Fruit fly (Drosophila melanogaster) whole organism, larva: Measurements from ENCODE around the gene CG32719.

Experiments used
- noc ChIP-seq: fragments of 200-800 bp; sonication (Bioruptor generic); optimal IDR thresholded peaks from 3 replicates; lab custom pipeline; 2019; ENCODE audit warnings: missing biosample characterization, mild to moderate bottlenecking, missing genetic modification characterization, moderate library complexity

The CG32719 gene

DNA sequence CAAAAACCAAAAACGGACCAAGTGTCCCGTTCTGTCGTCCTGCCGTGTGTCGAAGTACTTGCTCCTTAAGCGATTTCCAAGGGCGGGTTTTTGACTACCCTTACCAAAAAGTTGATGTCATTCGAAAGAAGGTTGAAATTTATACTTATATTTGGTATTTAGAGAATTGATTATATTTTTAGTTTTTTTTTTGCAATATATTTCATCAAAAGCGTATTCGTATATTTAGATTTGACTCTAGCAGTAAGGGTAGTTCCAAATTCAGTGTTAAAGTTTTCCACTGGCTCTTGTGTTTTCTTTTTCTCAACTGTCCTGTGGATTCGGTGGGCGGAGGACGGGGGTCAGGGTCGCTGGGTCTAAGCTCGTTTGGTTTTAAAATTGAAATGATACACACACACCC, 2.9 kb upstream of the CG32719 start:
- no peak for TF ChIP-seq noc (tag; lab: Kevin White, UChicago)

DNA sequence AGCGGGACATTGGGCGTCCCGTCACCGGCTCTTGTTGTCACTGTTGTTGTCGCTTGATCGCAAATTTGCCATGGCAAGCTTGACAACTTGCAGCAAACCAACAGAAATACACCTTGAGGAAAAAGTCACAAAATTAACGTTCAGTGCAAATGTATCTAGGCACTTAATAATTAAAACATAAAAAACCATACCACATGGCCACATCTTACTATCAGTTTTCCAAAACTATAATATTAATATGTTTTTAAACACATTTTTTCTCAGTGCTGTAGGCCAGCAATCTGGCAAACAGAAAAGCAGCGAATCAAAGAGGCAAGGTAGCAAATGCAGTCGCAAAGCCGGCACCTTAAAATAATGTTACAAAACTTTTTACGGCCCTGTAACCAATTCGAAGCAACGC, 1.4 kb downstream of the CG32719 start:
- no peak for TF ChIP-seq noc (tag; lab: Kevin White, UChicago)

DNA sequence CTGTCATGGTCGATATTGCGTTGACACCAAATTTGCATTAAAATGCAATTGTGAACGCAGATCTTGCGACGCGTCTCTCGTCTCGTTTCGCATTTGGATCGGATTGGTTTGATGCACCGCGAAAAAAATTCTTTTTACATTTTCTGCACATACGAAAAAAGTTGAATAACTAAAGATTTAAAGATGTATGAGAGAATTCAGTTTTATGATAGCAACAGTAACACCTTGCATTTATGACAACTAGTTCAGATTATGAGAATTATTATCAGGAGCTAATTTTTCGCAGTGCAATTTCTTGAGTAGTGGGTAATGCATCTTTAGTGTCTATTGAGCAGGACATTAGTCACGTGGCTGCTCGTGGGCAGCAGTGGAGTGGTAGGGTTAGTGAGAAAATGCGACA, 3.9 kb downstream of the CG32719 start:
- TF ChIP-seq noc (tag; lab: Kevin White, UChicago): no peak

DNA sequence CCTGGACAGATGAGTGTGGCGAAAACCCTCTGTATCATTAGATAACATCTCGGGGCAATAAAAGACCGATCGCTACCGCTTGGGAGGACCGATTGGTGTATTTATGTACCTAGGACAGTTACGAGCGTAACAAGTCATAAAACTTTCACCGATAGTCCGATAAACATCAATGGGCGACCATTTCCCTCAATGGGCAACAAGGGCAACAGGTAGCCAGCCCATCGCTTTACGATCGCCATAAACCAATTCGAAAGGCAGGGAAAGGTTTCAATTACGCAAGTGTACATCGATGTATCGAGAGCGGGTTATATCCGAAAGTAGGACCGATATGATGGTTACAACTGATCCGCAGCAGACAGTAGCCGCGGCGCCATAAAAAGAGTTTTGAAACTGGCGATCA, 5.3 kb downstream of the CG32719 start:
- TF ChIP-seq noc (tag; lab: Kevin White, UChicago): no peak

DNA sequence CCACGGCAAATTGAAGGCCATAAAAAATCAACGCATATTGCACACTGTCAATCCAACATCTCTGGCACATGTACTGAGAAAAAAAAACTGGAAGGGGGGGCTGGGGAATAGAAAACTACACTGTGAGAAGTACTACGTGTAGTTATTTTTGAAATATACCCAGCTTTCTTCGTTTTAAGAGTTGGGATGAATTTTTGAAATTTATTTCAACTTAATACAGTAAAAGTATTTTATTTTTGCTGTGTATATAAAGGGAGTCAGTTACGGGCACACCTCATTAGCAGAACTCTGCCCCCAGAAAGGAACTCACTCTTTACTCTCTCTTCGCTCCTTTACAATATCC, 6.4 kb downstream of the CG32719 start:
- no peak for TF ChIP-seq noc (tag; lab: Kevin White, UChicago)

DNA sequence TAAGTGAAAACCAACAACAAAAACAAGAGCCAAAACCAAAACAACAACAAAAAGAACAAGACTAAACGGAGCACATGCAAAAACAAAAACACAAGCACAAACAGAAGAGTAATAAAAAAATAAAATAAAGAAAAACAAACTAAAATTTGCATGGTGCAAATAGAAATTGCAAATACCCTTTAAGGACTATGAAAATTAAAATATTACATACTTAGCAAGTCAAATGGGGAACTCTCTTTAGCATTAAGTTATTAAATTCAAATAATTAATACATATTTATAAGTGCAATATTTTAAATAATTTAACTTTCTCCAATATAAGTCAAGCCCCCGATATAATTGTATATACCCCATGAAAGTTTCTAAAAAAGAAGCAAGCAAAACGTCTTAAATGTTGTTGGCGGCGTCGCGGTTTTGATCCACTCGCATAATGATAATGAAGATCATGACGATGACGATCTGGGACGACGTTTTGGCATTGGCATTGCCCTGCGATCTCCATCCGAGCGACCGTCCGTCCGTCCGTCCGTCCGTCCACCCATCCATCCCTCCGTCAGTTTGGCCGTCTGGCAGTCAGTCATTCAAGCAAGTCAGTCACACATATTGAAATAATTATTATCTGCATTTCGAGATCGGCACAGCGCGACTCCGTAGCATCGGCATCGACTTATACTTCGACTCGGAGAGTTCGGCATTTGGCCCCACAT, 6.9 kb downstream of the CG32719 start:
- TF ChIP-seq noc (tag; lab: Kevin White, UChicago): no peak

DNA sequence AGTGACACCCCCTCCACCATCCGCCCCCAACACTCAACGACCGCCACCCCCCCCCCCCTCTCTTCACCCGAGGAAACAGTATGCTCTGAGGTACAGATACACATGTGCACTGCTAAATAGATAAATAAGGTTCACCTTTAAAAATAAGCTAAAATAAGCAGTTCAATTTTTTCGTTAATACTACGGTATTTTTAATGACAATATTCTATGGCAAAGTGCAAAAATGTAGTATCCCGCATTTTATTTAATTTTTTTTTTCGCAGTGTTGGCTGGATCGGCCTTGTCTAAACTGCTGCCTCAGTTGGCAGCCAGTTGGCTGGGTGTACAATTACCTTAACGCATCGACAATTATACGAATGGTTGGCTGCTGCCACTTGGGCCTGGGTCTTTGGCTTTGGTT, 8.7 kb downstream of the CG32719 start:
- TF ChIP-seq noc (tag; lab: Kevin White, UChicago): no peak

DNA sequence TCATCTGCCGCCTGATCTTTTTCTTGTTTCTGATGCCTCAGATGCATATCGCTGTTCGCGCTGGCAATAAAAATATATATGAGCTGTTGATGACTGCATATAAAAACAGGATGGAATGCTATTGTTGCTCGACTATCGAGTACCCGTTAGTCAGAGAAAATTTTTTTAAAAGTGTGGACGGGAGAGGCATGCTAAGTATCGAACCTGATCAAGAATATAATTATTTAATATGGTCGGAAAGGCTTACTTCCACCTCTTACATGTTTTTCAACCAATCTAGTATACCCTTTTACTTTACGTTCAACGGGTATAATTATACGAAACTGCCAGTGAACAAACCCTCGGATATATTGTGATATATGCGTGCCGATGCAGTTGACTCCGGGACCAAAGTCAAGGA, 10.0 kb downstream of the CG32719 start:
- TF ChIP-seq noc (tag; lab: Kevin White, UChicago): no peak

DNA sequence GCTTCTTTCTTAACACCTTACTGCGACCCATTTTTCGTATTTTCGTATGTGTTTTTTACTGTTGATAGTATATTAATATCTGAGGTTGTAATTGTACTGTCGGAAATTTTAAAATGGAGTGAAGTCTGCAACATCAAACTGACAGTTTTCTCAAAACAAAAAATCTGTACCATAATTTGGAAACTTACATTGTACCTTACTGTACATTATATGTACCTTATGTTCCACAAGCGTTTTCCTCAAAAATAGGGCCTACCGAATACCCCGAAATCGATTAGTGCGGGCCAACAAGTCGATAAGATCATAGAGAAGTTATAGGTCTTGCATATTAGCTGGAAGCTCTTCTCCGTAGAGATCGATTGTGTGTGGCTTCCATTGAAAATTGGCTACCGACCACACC, 10.9 kb downstream of the CG32719 start, which contains the start of gene CG32720:
CG32720 (minus strand) TSS at position 101 of the 400 bp plus-strand sequence.
- no peak for TF ChIP-seq noc (tag; lab: Kevin White, UChicago)

DNA sequence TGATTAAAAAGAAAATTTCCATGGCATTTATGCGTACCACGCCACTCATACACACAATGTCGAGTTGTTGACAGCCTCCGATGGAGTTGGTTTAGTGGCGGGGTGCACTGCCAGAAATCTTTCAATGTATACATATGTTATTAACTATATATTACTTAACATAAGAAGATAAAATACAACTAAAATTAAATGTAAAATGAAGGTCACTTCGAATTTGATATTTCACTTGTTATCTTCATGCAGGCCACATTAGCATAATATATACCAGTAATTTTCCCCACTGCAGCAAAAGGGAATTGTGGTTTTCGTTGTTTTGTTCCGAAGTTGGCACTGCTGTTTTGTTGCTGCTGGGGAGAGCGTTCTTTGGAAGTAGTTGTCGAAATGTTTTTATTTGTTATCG, 12.9 kb downstream of the CG32719 start:
- no peak for TF ChIP-seq noc (tag; lab: Kevin White, UChicago)

DNA sequence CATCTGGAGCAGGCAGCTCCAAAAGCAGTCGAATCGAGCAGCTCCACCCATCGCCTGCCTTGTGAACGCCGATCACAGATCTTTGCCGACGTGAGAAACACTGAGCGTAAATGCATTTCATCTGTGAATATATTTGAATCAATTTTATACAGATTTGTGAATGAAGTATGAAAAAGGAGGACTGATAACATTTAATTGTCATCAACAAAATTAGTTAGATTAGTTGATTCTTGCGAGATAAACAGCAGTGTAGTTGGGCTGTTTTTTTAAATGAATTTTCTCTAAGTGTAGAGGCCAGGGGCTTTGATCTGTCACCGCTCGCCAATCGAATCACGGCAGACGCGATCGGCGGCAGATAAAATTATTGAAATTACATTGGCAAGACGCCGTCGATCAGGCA, 17.6 kb downstream of the CG32719 start:
- no peak for TF ChIP-seq noc (tag; lab: Kevin White, UChicago)

DNA sequence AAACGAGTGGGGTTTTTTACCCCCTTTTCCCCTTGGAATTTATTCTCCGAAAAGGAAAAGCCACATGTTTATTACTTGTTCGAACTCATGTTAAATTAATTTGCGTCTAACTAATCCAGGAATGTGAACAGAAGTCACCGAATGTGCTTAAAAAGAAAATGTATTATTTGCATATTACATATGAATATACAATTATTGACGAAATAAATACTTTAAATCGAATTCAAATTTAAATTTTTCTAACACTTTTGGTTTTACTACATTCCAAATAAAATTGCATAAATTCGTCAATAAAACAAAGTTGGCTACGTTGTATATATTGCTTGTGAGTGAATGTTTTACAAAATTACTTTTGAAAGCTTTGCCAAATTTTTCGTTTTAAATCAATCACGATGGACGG, 19.8 kb downstream of the CG32719 start, which contains the start of gene CG43138:
CG43138 (plus strand) TSS at position 301 of the 400 bp plus-strand sequence.
- TF ChIP-seq noc (tag; lab: Kevin White, UChicago): no peak

DNA sequence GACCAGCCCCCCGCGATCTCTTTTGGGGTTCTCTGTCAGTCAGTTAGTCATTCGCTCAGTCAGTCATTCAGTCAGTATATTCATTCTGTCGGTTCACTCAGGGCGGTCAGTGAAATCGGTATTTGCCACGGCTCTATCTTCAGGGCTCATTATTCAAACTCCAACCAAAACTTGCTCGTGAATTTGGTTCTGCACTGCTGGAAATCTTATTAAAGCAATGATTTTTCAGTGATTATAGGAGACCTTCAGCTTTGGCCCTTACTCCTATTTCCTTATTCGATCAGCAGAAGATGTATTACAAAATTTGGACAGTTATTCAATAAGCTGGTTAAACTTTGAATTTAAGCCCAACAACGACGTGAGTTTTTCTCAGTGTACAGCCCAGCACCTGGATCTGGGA, 20.9 kb downstream of the CG32719 start:
- no peak for TF ChIP-seq noc (tag; lab: Kevin White, UChicago)

DNA sequence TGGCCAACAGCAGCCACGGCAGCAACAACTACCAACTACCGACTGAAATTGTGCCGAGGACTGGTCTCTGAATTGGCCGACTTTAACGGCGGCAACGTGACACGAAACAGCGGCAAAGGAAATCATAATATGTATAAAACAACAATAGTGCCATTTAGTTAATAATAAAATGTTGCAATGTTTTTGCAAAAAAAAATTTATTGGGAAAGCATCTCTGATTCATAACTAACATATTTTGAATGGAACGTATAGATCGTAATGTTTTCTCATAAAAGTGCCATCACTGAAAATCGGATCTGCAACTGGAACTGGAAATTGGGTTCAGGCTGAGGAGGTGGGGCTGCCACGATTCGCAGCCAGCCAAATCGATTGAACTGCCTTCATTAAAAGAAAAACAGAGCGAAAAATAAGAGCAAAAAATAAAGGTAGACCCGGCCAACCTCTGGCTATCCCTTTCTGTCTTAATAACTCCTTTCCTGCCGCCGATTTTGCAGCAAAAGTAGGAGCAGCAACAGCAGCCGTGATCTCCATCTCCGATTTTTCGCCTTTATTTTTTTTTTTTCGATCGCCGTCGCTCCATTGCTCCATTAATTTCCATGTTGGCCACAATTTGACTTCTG, 21.6 kb downstream of the CG32719 start:
- TF ChIP-seq noc (tag; lab: Kevin White, UChicago): no peak

DNA sequence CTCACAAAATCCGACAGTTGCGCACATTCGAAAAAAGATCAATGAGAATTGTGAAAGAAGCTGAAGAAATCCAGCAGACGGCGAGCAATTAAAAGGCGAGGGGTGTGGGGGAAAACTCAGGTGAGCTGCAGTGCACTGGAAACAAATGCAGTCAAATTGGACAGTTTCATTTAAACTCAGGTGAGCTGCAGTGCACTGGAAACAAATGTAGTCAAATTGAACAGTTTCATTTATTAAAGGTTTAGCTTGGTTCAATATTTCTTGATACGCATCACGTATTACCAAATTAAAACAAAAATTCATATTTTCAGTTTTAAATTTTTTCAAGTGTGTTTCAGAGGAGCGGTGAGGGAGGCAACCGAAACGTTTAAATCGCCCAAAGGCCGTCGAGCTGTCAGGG, 23.9 kb downstream of the CG32719 start:
- TF ChIP-seq noc (tag; lab: Kevin White, UChicago): no peak

DNA sequence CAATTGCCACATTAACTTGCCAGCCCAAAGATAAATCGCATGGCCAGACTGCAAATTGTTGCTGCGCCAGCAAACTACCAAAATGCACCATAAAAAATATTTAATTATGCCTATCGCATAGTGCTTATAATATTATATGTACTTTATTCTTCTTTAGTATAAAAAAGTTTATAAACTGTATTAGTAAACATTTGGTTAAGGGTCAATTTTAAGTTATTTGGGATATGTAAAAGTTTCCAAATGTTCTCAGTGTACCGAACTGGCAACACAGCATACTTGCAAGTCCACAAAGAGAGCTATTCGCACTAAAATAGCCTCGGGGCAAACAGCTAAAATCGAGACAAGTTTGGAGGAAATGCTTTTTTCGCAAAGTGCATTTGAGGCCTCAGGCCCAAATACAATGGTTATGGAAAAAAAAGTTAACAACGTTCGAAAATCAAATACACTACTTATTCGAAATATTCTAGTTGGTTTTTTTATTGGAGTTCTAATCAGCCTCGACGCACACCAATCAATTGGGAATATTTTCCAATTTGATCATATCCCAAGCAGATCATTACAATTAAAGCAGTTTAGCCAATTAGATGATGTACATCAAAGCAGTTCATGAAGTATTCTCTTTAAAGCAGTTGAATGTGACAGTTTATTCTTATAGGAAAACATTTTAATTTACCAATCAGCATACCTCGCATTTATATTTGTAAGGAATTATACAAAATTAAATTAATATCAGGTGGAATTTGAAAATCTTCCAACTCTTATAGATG, 26.0 kb downstream of the CG32719 start:
- no peak for TF ChIP-seq noc (tag; lab: Kevin White, UChicago)
